Worm (Caenorhabditis elegans): ENCODE results near the gene mdt-22.
"Not testable (repeated sequence)": the region's sequence is repeated elsewhere in the genome, so short reads cannot be mapped to it uniquely, and the experiment has no call there.

DNA sequence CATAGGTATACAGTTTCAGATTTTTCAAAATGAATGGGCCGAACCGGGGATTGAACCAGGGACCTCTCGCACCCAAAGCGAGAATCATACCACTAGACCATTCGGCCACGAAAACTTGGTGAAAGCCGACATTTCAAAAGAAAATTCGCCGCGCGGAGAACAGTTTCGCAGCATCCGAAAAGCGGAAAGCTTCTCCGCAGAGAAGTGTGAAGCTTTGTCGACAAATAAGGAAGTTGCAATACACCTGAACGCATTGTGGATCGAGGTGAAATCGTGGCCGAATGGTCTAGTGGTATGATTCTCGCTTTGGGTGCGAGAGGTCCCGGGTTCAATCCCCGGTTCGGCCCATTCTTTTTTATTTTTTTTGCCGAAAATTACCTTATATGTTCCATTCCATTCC is 3.7 kb downstream of the mdt-22 start:
- TF ChIP-seq K02D7.2 (tag; optimal IDR thresholded peaks at IDR 0.05); pqm-1 (tag; optimal IDR thresholded peaks at IDR 0.05); tbx-7 (tag; optimal IDR thresholded peaks at IDR 0.05); ahr-1 (tag; optimal IDR thresholded peaks at IDR 0.05); pha-2 (tag; optimal IDR thresholded peaks at IDR 0.05); sox-2 (GFP tag; IDR thresholded peaks at IDR 0.05); fkh-6 (tag; optimal IDR thresholded peaks at IDR 0.05); ceh-6 (GFP tag; optimal IDR thresholded peaks at IDR 0.05); pax-1 (tag; optimal IDR thresholded peaks at IDR 0.05); hlh-8 (tag; optimal IDR thresholded peaks at IDR 0.05); hlh-30 (tag; optimal IDR thresholded peaks at IDR 0.05; ENCODE audit: insufficient read depth); Y22D7AL.16 (tag; optimal IDR thresholded peaks at IDR 0.05); ets-4 (tag; optimal IDR thresholded peaks at IDR 0.05); pha-4 (tag; optimal IDR thresholded peaks at IDR 0.05): not testable (repeated sequence)

All from whole organism, late embryonic.